Worm (Caenorhabditis elegans) whole organism, young adult: ENCODE measurements around the gene arid-1.

ENCODE experiments used
- B0336.3 ChIP-seq: fragments of 200-800 bp; sonication (Bioruptor generic); IDR thresholded peaks from 2 replicates; pipeline ENCODE4 v1.3.6; 2022; ENCODE audit warnings: missing genetic modification characterization, missing compliant biosample characterization
- F23B12.7 ChIP-seq: sonication (generic microtip); optimal IDR thresholded peaks from 2 replicates; lab custom pipeline; 2017; ENCODE audit warnings: missing genetic modification characterization, mild to moderate bottlenecking, missing compliant biosample characterization, antibody characterized with exemption, moderate library complexity; ENCODE audit not compliant: insufficient read depth
- Y53G8AR.9 ChIP-seq: fragments of 200-800 bp; sonication (Bioruptor generic); conservative IDR thresholded peaks from 2 replicates; pipeline ENCODE4 v1.3.6; 2022; ENCODE audit warnings: missing genetic modification reagents, missing genetic modification characterization, missing compliant biosample characterization
- aptf-2 ChIP-seq: fragments of 200-800 bp; sonication (Bioruptor generic); conservative IDR thresholded peaks from 2 replicates; pipeline ENCODE4 v1.3.6; 2022; ENCODE audit warnings: missing genetic modification reagents, missing genetic modification characterization, missing compliant biosample characterization
- aptf-3 ChIP-seq: fragments of 200-800 bp; sonication (Bioruptor generic); IDR thresholded peaks from 2 replicates; pipeline ENCODE4 v1.3.6; 2022; ENCODE audit warnings: missing genetic modification characterization, missing compliant biosample characterization
- attf-5 ChIP-seq: fragments of 200-800 bp; sonication (Bioruptor generic); optimal IDR thresholded peaks from 2 replicates; lab custom pipeline; 2018; ENCODE audit warnings: mild to moderate bottlenecking, missing genetic modification characterization, missing compliant biosample characterization
- ceh-100 ChIP-seq: fragments of 200-800 bp; sonication (Bioruptor generic); IDR thresholded peaks from 2 replicates; pipeline ENCODE4 v1.3.6; 2022; ENCODE audit warnings: missing genetic modification reagents, missing genetic modification characterization, missing compliant biosample characterization
- ceh-79 ChIP-seq: sonication (generic microtip); optimal IDR thresholded peaks from 2 replicates; lab custom pipeline; 2017; ENCODE audit warnings: mild to moderate bottlenecking, missing genetic modification characterization, missing compliant biosample characterization
- ceh-91 ChIP-seq: fragments of 200-800 bp; sonication (Bioruptor generic); IDR thresholded peaks from 2 replicates; pipeline ENCODE4 v1.3.6; 2022; ENCODE audit warnings: missing genetic modification reagents, missing genetic modification characterization, missing compliant biosample characterization
- dox-1 ChIP-seq: fragments of 200-800 bp; sonication (Bioruptor generic); IDR thresholded peaks from 2 replicates; pipeline ENCODE4 v1.3.6; 2022; ENCODE audit warnings: missing genetic modification reagents, missing genetic modification characterization, missing compliant biosample characterization
- lin-26 ChIP-seq: fragments of 200-800 bp; sonication (Bioruptor generic); IDR thresholded peaks from 2 replicates; pipeline ENCODE4 v1.3.6; 2022; ENCODE audit warnings: missing genetic modification reagents, missing genetic modification characterization, missing compliant biosample characterization
- nfya-1 ChIP-seq: sonication (generic microtip); optimal IDR thresholded peaks from 2 replicates; lab custom pipeline; 2017; ENCODE audit warnings: antibody characterized with exemption, missing compliant biosample characterization, missing genetic modification characterization, borderline replicate concordance; ENCODE audit not compliant: insufficient read depth
- nhr-179 ChIP-seq: sonication (generic microtip); optimal IDR thresholded peaks from 2 replicates; lab custom pipeline; 2016; ENCODE audit warnings: mild to moderate bottlenecking, missing genetic modification characterization, missing compliant biosample characterization

DNA sequence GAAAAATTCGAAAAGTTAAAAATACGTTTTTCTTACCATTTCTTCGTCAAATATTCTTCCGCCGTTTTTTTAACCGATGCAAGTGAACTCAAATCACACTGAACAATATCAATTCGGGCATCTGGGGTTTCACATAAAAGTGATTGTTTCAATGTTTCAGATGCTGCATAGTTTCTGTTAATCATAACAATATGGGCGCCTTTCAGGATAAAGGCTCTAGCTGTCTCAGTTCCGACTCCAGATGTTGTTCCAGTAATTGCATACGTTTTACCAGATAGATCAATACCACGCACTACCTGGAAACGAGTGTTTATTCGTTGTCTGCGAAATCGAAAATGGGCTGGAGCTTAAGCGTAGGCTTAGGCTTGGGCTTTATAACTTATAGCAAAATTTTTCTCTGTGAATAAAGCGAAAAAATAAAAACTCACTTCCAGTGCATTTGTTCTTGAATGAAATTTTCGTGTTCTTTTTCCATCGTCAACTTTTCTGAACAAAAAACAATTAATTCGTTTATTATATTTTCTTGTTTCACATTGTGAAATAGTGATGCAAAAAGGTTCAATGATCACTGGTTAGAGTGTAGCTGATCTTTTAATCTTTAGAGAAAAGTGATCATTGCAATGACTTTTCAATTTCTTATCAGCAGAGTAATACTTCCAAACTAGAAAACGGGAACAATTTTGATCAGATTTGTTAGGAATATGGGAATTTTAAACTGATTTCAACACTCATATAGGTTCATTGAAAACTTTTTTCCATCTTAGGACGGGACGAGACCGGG, 25.6 kb downstream of the arid-1 start:
- TF ChIP-seq nhr-179 (no peak), aptf-3 (GFP tag; lab: Robert Waterston, UW) (no peak), B0336.3 (GFP tag; lab: Robert Waterston, UW) (no peak), F23B12.7 (no peak), aptf-2 (no peak), lin-26 (GFP tag; lab: Robert Waterston, UW) (no peak), dox-1 (GFP tag; lab: Robert Waterston, UW) (no peak), ceh-79 (no peak), attf-5 (GFP tag; lab: Kevin White, UChicago) (no peak), ceh-100 (GFP tag; lab: Robert Waterston, UW) (no peak), nfya-1 (tag; lab: Kevin White, UChicago) (no peak), ceh-91 (GFP tag; lab: Robert Waterston, UW) (no peak), Y53G8AR.9 (no peak)
